Fruit fly (Drosophila melanogaster): ENCODE results near the gene Dora.

- TF ChIP-seq ttk (optimal IDR thresholded peaks at IDR 0.05) (no peak), Myc (optimal IDR thresholded peaks at IDR 0.05) (no peak), h (optimal IDR thresholded peaks at IDR 0.05) (no peak), psq (optimal IDR thresholded peaks at IDR 0.05) (no peak), insv (optimal IDR thresholded peaks at IDR 0.05) (no peak), Sin3A (optimal IDR thresholded peaks at IDR 0.05) (no peak)
These were observed 64.9 kb downstream of the Dora start for dm6 chrX:18928608-18929059.

All from Kc167 (cell line).